Fruit fly (Drosophila melanogaster): Measurements from ENCODE around the gene Gnpnat.

dm6 chr3R:29758734-29759131 lies 20.7 kb downstream of the Gnpnat start:
- TF ChIP-seq rn (GFP tag; IDR thresholded peaks at IDR 0.05) (no peak), fd96Ca (GFP tag; IDR thresholded peaks at IDR 0.05) (no peak), Ets98B (GFP tag; IDR thresholded peaks at IDR 0.05) (no peak), CG4496 (GFP tag; IDR thresholded peaks at IDR 0.05) (no peak), gl (tag; optimal IDR thresholded peaks at IDR 0.05) (no peak), EcR (GFP tag; optimal IDR thresholded peaks at IDR 0.05) (no peak), CG13204 (GFP tag; optimal IDR thresholded peaks at IDR 0.05) (no peak), D1 (tag; optimal IDR thresholded peaks at IDR 0.05) (no peak), CG12605 (GFP tag; IDR thresholded peaks at IDR 0.05) (no peak), CG8159 (tag; optimal IDR thresholded peaks at IDR 0.05) (no peak), Pif1B (GFP tag; optimal IDR thresholded peaks at IDR 0.05) (no peak), CG17806 (tag; optimal IDR thresholded peaks at IDR 0.05) (no peak), CG14655 (GFP tag; optimal IDR thresholded peaks at IDR 0.05) (no peak), CG34367 (tag; optimal IDR thresholded peaks at IDR 0.05) (no peak)
